Worm (Caenorhabditis elegans) whole organism, L4 larva: ENCODE results near the gene clec-62.
A peak's percentile ranks its signal among the peaks of the same experiment; 100 is the strongest.

Experiments used
- F37D6.2 ChIP-seq: sonication (generic microtip); optimal IDR thresholded peaks from 2 replicates; lab custom pipeline; 2016; ENCODE audit warnings: mild to moderate bottlenecking, missing genetic modification characterization, missing compliant biosample characterization
- F44E2.7 ChIP-seq: fragments of 200-800 bp; sonication (Bioruptor generic); IDR thresholded peaks from 2 replicates; pipeline ENCODE4 v2.1.2; 2022; ENCODE audit warnings: missing genetic modification characterization, missing compliant biosample characterization
- R02D3.7 ChIP-seq: fragments of 150-350 bp; sonication (generic microtip); optimal IDR thresholded peaks from 3 replicates; lab custom pipeline; 2014; ENCODE audit warnings: missing biosample characterization, missing genetic modification characterization
- T20F7.1 ChIP-seq: fragments of 200-800 bp; sonication (Bioruptor generic); optimal IDR thresholded peaks from 2 replicates; lab custom pipeline; 2018; ENCODE audit warnings: mild to moderate bottlenecking, missing genetic modification characterization, missing compliant biosample characterization
- T26A8.4 ChIP-seq: fragments of 200-800 bp; sonication (Bioruptor generic); IDR thresholded peaks from 2 replicates; pipeline ENCODE4 v1.3.6; 2022; ENCODE audit warnings: missing genetic modification characterization, missing compliant biosample characterization
- Y48G9A.11 ChIP-seq: fragments of 200-800 bp; sonication (Bioruptor generic); IDR thresholded peaks from 2 replicates; pipeline ENCODE4 v1.3.6; 2022; ENCODE audit warnings: missing genetic modification reagents, missing genetic modification characterization, missing compliant biosample characterization
- ZK337.2 ChIP-seq: fragments of 200-800 bp; sonication (Bioruptor generic); IDR thresholded peaks from 2 replicates; pipeline ENCODE4 v1.3.6; 2022; ENCODE audit warnings: missing genetic modification reagents, missing genetic modification characterization, missing compliant biosample characterization
- aha-1 ChIP-seq: fragments of 150-350 bp; peaks from one replicate; lab custom pipeline; 2014; ENCODE audit warnings: missing biosample characterization, missing genetic modification characterization
- ama-1 ChIP-seq: fragments of 150-350 bp; optimal IDR thresholded peaks from 2 replicates; lab custom pipeline; 2014; ENCODE audit warnings: inconsistent platforms, mixed read lengths
- ceh-32 ChIP-seq: sonication (generic microtip); optimal IDR thresholded peaks from 2 replicates; lab custom pipeline; 2016; ENCODE audit warnings: mild to moderate bottlenecking, missing genetic modification characterization, missing compliant biosample characterization; ENCODE audit not compliant: poor library complexity
- ceh-44 ChIP-seq: fragments of 200-800 bp; sonication (Bioruptor generic); IDR thresholded peaks from 2 replicates; pipeline ENCODE4 v1.3.6; 2022; ENCODE audit warnings: missing genetic modification reagents, missing genetic modification characterization, missing compliant biosample characterization
- ceh-62 ChIP-seq: sonication (generic microtip); optimal IDR thresholded peaks from 2 replicates; lab custom pipeline; 2017; ENCODE audit warnings: missing biosample characterization, missing genetic modification characterization
- daf-19 ChIP-seq: fragments of 200-800 bp; sonication (Bioruptor generic); conservative IDR thresholded peaks from 2 replicates; pipeline ENCODE4 v1.3.6; 2022; ENCODE audit warnings: missing genetic modification characterization, missing compliant biosample characterization
- dmd-6 ChIP-seq: fragments of 200-800 bp; sonication (Bioruptor generic); IDR thresholded peaks from 2 replicates; pipeline ENCODE4 v1.3.6; 2022; ENCODE audit warnings: missing genetic modification reagents, missing genetic modification characterization, missing compliant biosample characterization
- dmd-9 ChIP-seq: fragments of 200-800 bp; sonication (Bioruptor generic); IDR thresholded peaks from 2 replicates; pipeline ENCODE4 v1.3.6; 2022; ENCODE audit warnings: missing genetic modification reagents, missing genetic modification characterization, missing compliant biosample characterization
- dpl-1 ChIP-seq: fragments of 150-350 bp; optimal IDR thresholded peaks from 2 replicates; lab custom pipeline; 2014; ENCODE audit warnings: missing biosample characterization, missing genetic modification reagents, missing genetic modification characterization
- duxl-1 ChIP-seq: sonication (generic microtip); optimal IDR thresholded peaks from 2 replicates; lab custom pipeline; 2016; ENCODE audit warnings: mild to moderate bottlenecking, missing genetic modification characterization, moderate library complexity, missing compliant biosample characterization; ENCODE audit not compliant: poor library complexity
- dve-1 ChIP-seq: sonication (generic microtip); optimal IDR thresholded peaks from 2 replicates; lab custom pipeline; 2017; ENCODE audit warnings: antibody characterized with exemption, mild to moderate bottlenecking, missing genetic modification characterization, missing compliant biosample characterization; ENCODE audit not compliant: insufficient read depth
- egl-43 ChIP-seq: fragments of 200-800 bp; sonication (Bioruptor generic); IDR thresholded peaks from 2 replicates; pipeline ENCODE4 v1.3.6; 2022; ENCODE audit warnings: missing genetic modification reagents, missing genetic modification characterization, missing compliant biosample characterization
- fos-1 ChIP-seq: fragments of 150-350 bp; optimal IDR thresholded peaks from 2 replicates; lab custom pipeline; 2014; ENCODE audit warnings: missing biosample characterization, missing genetic modification characterization
- gei-8 ChIP-seq: fragments of 200-800 bp; sonication (Bioruptor generic); optimal IDR thresholded peaks from 2 replicates; lab custom pipeline; 2018; ENCODE audit warnings: mild to moderate bottlenecking, missing genetic modification characterization, missing compliant biosample characterization
- hif-1 ChIP-seq, 2 experiments: sonication (generic microtip); optimal IDR thresholded peaks; 2 replicates each; lab custom pipeline; 2016 to 2017; ENCODE audit warnings: missing compliant biosample characterization in 2 of 2, missing genetic modification characterization in 2 of 2, missing genetic modification reagents in 2 of 2, missing genotype in 2 of 2, mild to moderate bottlenecking in 1 of 2
- hlh-11 ChIP-seq: fragments of 200-800 bp; sonication (Bioruptor generic); optimal IDR thresholded peaks from 2 replicates; lab custom pipeline; 2018; ENCODE audit warnings: mild to moderate bottlenecking, missing genetic modification characterization, missing compliant biosample characterization
- lin-39 ChIP-seq: fragments of 150-350 bp; optimal IDR thresholded peaks from 2 replicates; lab custom pipeline; 2014; ENCODE audit warnings: missing biosample characterization, missing genetic modification reagents, missing genetic modification characterization
- lir-3 ChIP-seq: sonication (generic microtip); optimal IDR thresholded peaks from 2 replicates; lab custom pipeline; 2016; ENCODE audit warnings: mild to moderate bottlenecking, missing genetic modification characterization, missing compliant biosample characterization
- madf-5 ChIP-seq, 2 experiments: fragments of 200-800 bp; sonication (Bioruptor generic); IDR thresholded peaks; 2 replicates each; pipeline ENCODE4 v1.3.6; 2022; ENCODE audit warnings: missing compliant biosample characterization in 2 of 2, missing genetic modification characterization in 2 of 2
- mep-1 ChIP-seq: fragments of 150-350 bp; sonication (generic microtip); optimal IDR thresholded peaks from 3 replicates; lab custom pipeline; 2014; ENCODE audit warnings: missing biosample characterization, missing genetic modification characterization
- mes-2 ChIP-seq: sonication (generic microtip); optimal IDR thresholded peaks from 2 replicates; lab custom pipeline; 2016; ENCODE audit warnings: missing genotype, mild to moderate bottlenecking, missing genetic modification characterization, missing compliant biosample characterization; ENCODE audit not compliant: poor library complexity, severe bottlenecking
- nhr-10 ChIP-seq: fragments of 150-350 bp; optimal IDR thresholded peaks from 2 replicates; lab custom pipeline; 2014; ENCODE audit warnings: missing biosample characterization, missing genetic modification characterization
- nhr-11 ChIP-seq: fragments of 150-350 bp; optimal IDR thresholded peaks from 2 replicates; lab custom pipeline; 2014; ENCODE audit warnings: missing biosample characterization, missing genetic modification characterization
- pha-4 ChIP-seq, 2 experiments: fragments of 150-350 bp in 1 of 2; fragments of 200-800 bp in 1 of 2; sonication (Bioruptor generic) in 1 of 2; IDR thresholded peaks in 1 of 2; optimal IDR thresholded peaks in 1 of 2; 2 replicates each; pipeline versions ENCODE4 v1.3.6 to Lab custom; 2014 to 2022; ENCODE audit warnings: missing genetic modification characterization in 2 of 2, missing genetic modification reagents in 2 of 2, missing biosample characterization in 1 of 2, missing compliant biosample characterization in 1 of 2
- saeg-2 ChIP-seq: fragments of 200-800 bp; sonication (Bioruptor generic); IDR thresholded peaks from 2 replicates; pipeline ENCODE4 v1.3.6; 2022; ENCODE audit warnings: missing genetic modification reagents, missing genetic modification characterization, missing compliant biosample characterization
- set-16 ChIP-seq: fragments of 200-800 bp; sonication (Bioruptor generic); IDR thresholded peaks from 2 replicates; pipeline ENCODE4 v1.3.6; 2022; ENCODE audit warnings: missing genetic modification reagents, missing genetic modification characterization, missing compliant biosample characterization
- spr-3 ChIP-seq: fragments of 200-800 bp; sonication (Bioruptor generic); optimal IDR thresholded peaks from 2 replicates; lab custom pipeline; 2018; ENCODE audit warnings: mild to moderate bottlenecking, missing genetic modification characterization, missing compliant biosample characterization
- tag-97 ChIP-seq: fragments of 200-800 bp; sonication (Bioruptor generic); IDR thresholded peaks from 2 replicates; pipeline ENCODE4 v1.3.6; 2022; ENCODE audit warnings: missing genetic modification characterization, missing compliant biosample characterization
- unc-130 ChIP-seq: sonication (generic microtip); optimal IDR thresholded peaks from 2 replicates; lab custom pipeline; 2016; ENCODE audit warnings: missing genetic modification reagents, missing genetic modification characterization, missing compliant biosample characterization
- zfp-2 ChIP-seq: sonication (generic microtip); optimal IDR thresholded peaks from 2 replicates; lab custom pipeline; 2016; ENCODE audit warnings: mild to moderate bottlenecking, missing genetic modification characterization, missing compliant biosample characterization
- zip-2 ChIP-seq: fragments of 150-350 bp; optimal IDR thresholded peaks from 2 replicates; lab custom pipeline; 2014; ENCODE audit warnings: missing biosample characterization, missing genetic modification characterization
- ztf-7 ChIP-seq: fragments of 150-350 bp; optimal IDR thresholded peaks from 2 replicates; lab custom pipeline; 2014; ENCODE audit warnings: missing biosample characterization, missing genetic modification characterization

clec-62 gene

ce11 chrII:12918960-12919553 is 24.1 kb upstream of the clec-62 start, which contains the start of the genes F58G1.2 and wago-4 (continued):
- TF ChIP-seq gei-8 (GFP tag; lab: Kevin White, UChicago) (no peak), daf-19 (GFP tag; lab: Robert Waterston, UW) (no peak), mep-1 (tag; lab: Kevin White, UChicago) (no peak), nhr-10 (no peak), unc-130 (GFP tag; lab: Kevin White, UChicago) (peak; percentile 72), ztf-7 (tag; lab: Kevin White, UChicago) (no peak), fos-1 (no peak), nhr-11 (tag; lab: Kevin White, UChicago) (no peak), F37D6.2 (tag; lab: Kevin White, UChicago) (no peak), Y48G9A.11 (GFP tag; lab: Robert Waterston, UW) (peak; percentile 100), pha-4 (GFP tag; IDR thresholded peaks at IDR 0.05; lab: Robert Waterston, UW) (no peak), pha-4 (tag; optimal IDR thresholded peaks at IDR 0.05; lab: Kevin White, UChicago) (no peak), duxl-1 (tag; lab: Kevin White, UChicago) (no peak), zfp-2 (no peak), saeg-2 (GFP tag; lab: Robert Waterston, UW) (no peak), ceh-62 (tag; lab: Kevin White, UChicago) (no peak), hif-1 (tag; optimal IDR thresholded peaks at IDR 0.05; lab: Kevin White, UChicago) (no peak), egl-43 (no peak)

ce11 chrII:12914514-12915075 is 19.7 kb upstream of the clec-62 start, which contains the start of gene F35C5.12:
Gene F35C5.12, minus strand, starts transcription at chrII:12914564.
- TF ChIP-seq mes-2 (tag; lab: Kevin White, UChicago) (peak; percentile 96), R02D3.7 (tag; lab: Kevin White, UChicago) (no peak), unc-130 (GFP tag; lab: Kevin White, UChicago) (peak; percentile 36), ceh-62 (tag; lab: Kevin White, UChicago) (no peak), gei-8 (GFP tag; lab: Kevin White, UChicago) (no peak), egl-43 (no peak), T26A8.4 (GFP tag; lab: Robert Waterston, UW) (no peak), ceh-32 (no peak), zip-2 (no peak), dve-1 (tag; lab: Kevin White, UChicago) (peak; percentile 12), ceh-44 (GFP tag; lab: Robert Waterston, UW) (0 out of 2 replicates have a peak, but pooled peaks have one; percentile 34), hif-1 (tag; optimal IDR thresholded peaks at IDR 0.05; lab: Kevin White, UChicago) (peak in 1 of 2 experiments; percentile 57), dmd-9 (GFP tag; lab: Robert Waterston, UW) (0 out of 2 replicates have a peak, but pooled peaks have one; percentile 44), madf-5 (GFP tag; IDR thresholded peaks at IDR 0.05; lab: Robert Waterston, UW) (no peak), F44E2.7 (no peak), dpl-1 (GFP tag; lab: Kevin White, UChicago) (peak; percentile 93), hlh-11 (no peak), aha-1 (peak; percentile 66), lin-39 (tag; lab: Kevin White, UChicago) (no peak), lir-3 (tag; lab: Kevin White, UChicago) (no peak), ama-1 (lab: Kevin White, UChicago) (no peak), T20F7.1 (GFP tag; lab: Kevin White, UChicago) (no peak), mep-1 (tag; lab: Kevin White, UChicago) (no peak), tag-97 (GFP tag; lab: Robert Waterston, UW) (no peak), F37D6.2 (tag; lab: Kevin White, UChicago) (no peak), dmd-6 (GFP tag; lab: Robert Waterston, UW) (no peak), ztf-7 (tag; lab: Kevin White, UChicago) (no peak), duxl-1 (tag; lab: Kevin White, UChicago) (peak; percentile 10), set-16 (GFP tag; lab: Robert Waterston, UW) (no peak), spr-3 (GFP tag; lab: Kevin White, UChicago) (no peak), Y48G9A.11 (GFP tag; lab: Robert Waterston, UW) (peak; percentile 85), ZK337.2 (GFP tag; lab: Robert Waterston, UW) (peak; percentile 50; the same call in 1 of the 2 replicates)
